Fruit fly (Drosophila melanogaster): ENCODE results near the gene Atg17.

Atg17 gene

dm6 chr3R:5660198-5660893 lies 9.2 kb upstream of the Atg17 start, which contains the start of gene Wdr33 (continued):
- TF ChIP-seq CG1024 (GFP tag; IDR thresholded peaks at IDR 0.05) (no peak), CG9727 (GFP tag; optimal IDR thresholded peaks at IDR 0.05) (peak; percentile 61), CG10959 (GFP tag; IDR thresholded peaks at IDR 0.05) (no peak), Myb (GFP tag; optimal IDR thresholded peaks at IDR 0.05) (peak; percentile 5), sens (GFP tag) (peak; percentile 77), CG33213 (GFP tag; optimal IDR thresholded peaks at IDR 0.05) (no peak), Chrac-16 (GFP tag; optimal IDR thresholded peaks at IDR 0.05) (peak; percentile 7), Sin3A (optimal IDR thresholded peaks at IDR 0.05) (peak; percentile 60), ab (GFP tag; optimal IDR thresholded peaks at IDR 0.05) (no peak), D (optimal IDR thresholded peaks at IDR 0.05) (no peak), D (GFP tag; optimal IDR thresholded peaks at IDR 0.05) (no peak), CG6791 (GFP tag; IDR thresholded peaks at IDR 0.05; ENCODE audit: partially characterized antibody) (peak; percentile 91), CG10366 (GFP tag; IDR thresholded peaks at IDR 0.05) (peak; percentile 38; the same call in 1 of the 2 replicates), CG2129 (GFP tag; IDR thresholded peaks at IDR 0.05; ENCODE audit: partially characterized antibody) (peak; percentile 89), Ssrp (tag; optimal IDR thresholded peaks at IDR 0.05) (peak; percentile 54), CG12391 (tag; optimal IDR thresholded peaks at IDR 0.05) (peak; percentile 60), ind (GFP tag; optimal IDR thresholded peaks at IDR 0.05) (peak; percentile 38), CG10462 (GFP tag; optimal IDR thresholded peaks at IDR 0.05) (peak; percentile 45), fd102C (GFP tag; optimal IDR thresholded peaks at IDR 0.05) (no peak), CG34224 (GFP tag; IDR thresholded peaks at IDR 0.05; ENCODE audit: partially characterized antibody) (peak; percentile 82), Doc3 (GFP tag; IDR thresholded peaks at IDR 0.05; ENCODE audit: partially characterized antibody) (peak; percentile 89), unpg (GFP tag; optimal IDR thresholded peaks at IDR 0.05) (peak; percentile 31), Atf6 (GFP tag; IDR thresholded peaks at IDR 0.05) (no peak), CG32532 (GFP tag; IDR thresholded peaks at IDR 0.05) (peak; percentile 62), CG17385 (GFP tag; optimal IDR thresholded peaks at IDR 0.05) (peak; percentile 36), chn (GFP tag; optimal IDR thresholded peaks at IDR 0.05) (no peak), NFAT (GFP tag; IDR thresholded peaks at IDR 0.05) (0 out of 2 replicates have a peak, but pooled peaks have one; percentile 8), pros (GFP tag; optimal IDR thresholded peaks at IDR 0.05) (no peak), CG30403 (GFP tag; optimal IDR thresholded peaks at IDR 0.05) (peak; percentile 58), CG2202 (tag; optimal IDR thresholded peaks at IDR 0.05) (no peak), Nf-YC (tag; optimal IDR thresholded peaks at IDR 0.05) (peak; percentile 31), Sox100B (GFP tag; optimal IDR thresholded peaks at IDR 0.05) (no peak), Max (GFP tag; optimal IDR thresholded peaks at IDR 0.05) (no peak), kah (GFP tag; optimal IDR thresholded peaks at IDR 0.05) (no peak), CG10209 (GFP tag; optimal IDR thresholded peaks at IDR 0.05) (peak; percentile 27), vnd (GFP tag; IDR thresholded peaks at IDR 0.05; ENCODE audit: partially characterized antibody) (peak; percentile 88), MESR4 (GFP tag; optimal IDR thresholded peaks at IDR 0.05) (peak; percentile 85), CG15696 (tag; optimal IDR thresholded peaks at IDR 0.05) (peak; percentile 28), esg (GFP tag; conservative IDR thresholded peaks at IDR 0.05) (0 out of 2 replicates have a peak, but pooled peaks have one; percentile 44), az2 (GFP tag; optimal IDR thresholded peaks at IDR 0.05) (peak; percentile 46), vfl (GFP tag; optimal IDR thresholded peaks at IDR 0.05) (no peak), sc (optimal IDR thresholded peaks at IDR 0.05) (no peak), sc (GFP tag; optimal IDR thresholded peaks at IDR 0.05) (no peak), bowl (GFP tag; IDR thresholded peaks at IDR 0.05) (no peak), ftz-f1 (GFP tag; optimal IDR thresholded peaks at IDR 0.05) (no peak), PHDP (tag; optimal IDR thresholded peaks at IDR 0.05) (no peak), slbo (GFP tag; IDR thresholded peaks at IDR 0.05) (peak; percentile 7; the same call in 1 of the 2 replicates), Atf-2 (GFP tag; optimal IDR thresholded peaks at IDR 0.05) (no peak), CG5245 (GFP tag; optimal IDR thresholded peaks at IDR 0.05) (no peak), CG3163 (GFP tag; optimal IDR thresholded peaks at IDR 0.05) (no peak), Aef1 (GFP tag; IDR thresholded peaks at IDR 0.05) (no peak)
